Worm (Caenorhabditis elegans) whole organism, L3 larva: ENCODE results near the gene C04C11.25.

Experiments
- R02D3.7 ChIP-seq: fragments of 150-350 bp; optimal IDR thresholded peaks from 2 replicates; lab custom pipeline; 2014; ENCODE audit warnings: missing biosample characterization, missing genetic modification characterization
- ama-1 ChIP-seq: fragments of 150-350 bp; optimal IDR thresholded peaks from 2 replicates; lab custom pipeline; 2018
- elt-1 ChIP-seq: fragments of 150-350 bp; optimal IDR thresholded peaks from 2 replicates; lab custom pipeline; 2014; ENCODE audit warnings: missing biosample characterization, missing genetic modification characterization
- nhr-237 ChIP-seq: fragments of 150-350 bp; optimal IDR thresholded peaks from 2 replicates; lab custom pipeline; 2014; ENCODE audit warnings: missing biosample characterization, missing genetic modification characterization
- nhr-76 ChIP-seq: fragments of 150-350 bp; sonication (generic microtip); optimal IDR thresholded peaks from 5 replicates; lab custom pipeline; 2014; ENCODE audit warnings: missing biosample characterization, missing genetic modification characterization
- nhr-77 ChIP-seq: fragments of 150-350 bp; optimal IDR thresholded peaks from 2 replicates; lab custom pipeline; 2014; ENCODE audit warnings: missing biosample characterization, missing genetic modification characterization
- pha-4 ChIP-seq: fragments of 150-350 bp; optimal IDR thresholded peaks from 2 replicates; lab custom pipeline; 2014; ENCODE audit warnings: missing biosample characterization, missing genetic modification reagents, missing genetic modification characterization

ce11 chrX:14054799-14055198, 39.5 kb upstream of the C04C11.25 start:
- TF ChIP-seq nhr-76 (tag; lab: Kevin White, UChicago) (no peak), pha-4 (tag; lab: Kevin White, UChicago) (no peak), R02D3.7 (no peak), ama-1 (lab: Kevin White, UChicago) (no peak), elt-1 (tag; lab: Kevin White, UChicago) (no peak), nhr-237 (no peak), nhr-77 (no peak)
